Worm (Caenorhabditis elegans) whole organism, mixed stage, embryonic: ENCODE data around the gene C50E3.11.
A peak's percentile ranks its signal among the peaks of the same experiment; 100 is the strongest.

Source experiments
- ceh-43 ChIP-seq: fragments of 200-800 bp; sonication (Bioruptor generic); optimal IDR thresholded peaks from 2 replicates; lab custom pipeline; 2018; ENCODE audit warnings: mild to moderate bottlenecking, missing genetic modification characterization, moderate library complexity, missing compliant biosample characterization
- elt-1 ChIP-seq: sonication (generic microtip); optimal IDR thresholded peaks from 2 replicates; lab custom pipeline; 2017; ENCODE audit warnings: missing genetic modification characterization, mild to moderate bottlenecking, missing compliant biosample characterization, antibody characterized with exemption, moderate library complexity, borderline replicate concordance; ENCODE audit not compliant: insufficient read depth
- lin-13 ChIP-seq: fragments of 150-350 bp; optimal IDR thresholded peaks from 2 replicates; lab custom pipeline; 2014; ENCODE audit warnings: missing biosample characterization, missing genetic modification characterization
- lsy-2 ChIP-seq: fragments of 150-350 bp; optimal IDR thresholded peaks from 2 replicates; lab custom pipeline; 2014; ENCODE audit warnings: missing biosample characterization, missing genetic modification characterization
- mep-1 ChIP-seq: fragments of 150-350 bp; optimal IDR thresholded peaks from 2 replicates; lab custom pipeline; 2017; ENCODE audit warnings: missing biosample characterization, missing genetic modification reagents, missing genetic modification characterization, inconsistent platforms
- mls-2 ChIP-seq: sonication (generic microtip); optimal IDR thresholded peaks from 2 replicates; lab custom pipeline; 2016; ENCODE audit warnings: mild to moderate bottlenecking, missing genetic modification characterization, moderate library complexity, missing compliant biosample characterization
- nhr-237 ChIP-seq: fragments of 150-350 bp; optimal IDR thresholded peaks from 2 replicates; lab custom pipeline; 2014; ENCODE audit warnings: missing biosample characterization, missing genetic modification characterization
- nhr-28 ChIP-seq: fragments of 150-350 bp; optimal IDR thresholded peaks from 2 replicates; lab custom pipeline; 2014; ENCODE audit warnings: missing biosample characterization, missing genetic modification characterization
- nhr-76 ChIP-seq: sonication (generic microtip); optimal IDR thresholded peaks from 2 replicates; lab custom pipeline; 2017; ENCODE audit warnings: missing biosample characterization, missing genetic modification characterization
- sptf-1 ChIP-seq: sonication (generic microtip); optimal IDR thresholded peaks from 2 replicates; lab custom pipeline; 2017; ENCODE audit warnings: mild to moderate bottlenecking, missing genetic modification characterization, moderate library complexity, missing compliant biosample characterization
- unc-39 ChIP-seq: fragments of 150-350 bp; optimal IDR thresholded peaks from 2 replicates; lab custom pipeline; 2014; ENCODE audit warnings: missing biosample characterization, missing genetic modification characterization
- ztf-11 ChIP-seq: fragments of 150-350 bp; optimal IDR thresholded peaks from 2 replicates; lab custom pipeline; 2014; ENCODE audit warnings: missing biosample characterization, missing genetic modification characterization

DNA sequence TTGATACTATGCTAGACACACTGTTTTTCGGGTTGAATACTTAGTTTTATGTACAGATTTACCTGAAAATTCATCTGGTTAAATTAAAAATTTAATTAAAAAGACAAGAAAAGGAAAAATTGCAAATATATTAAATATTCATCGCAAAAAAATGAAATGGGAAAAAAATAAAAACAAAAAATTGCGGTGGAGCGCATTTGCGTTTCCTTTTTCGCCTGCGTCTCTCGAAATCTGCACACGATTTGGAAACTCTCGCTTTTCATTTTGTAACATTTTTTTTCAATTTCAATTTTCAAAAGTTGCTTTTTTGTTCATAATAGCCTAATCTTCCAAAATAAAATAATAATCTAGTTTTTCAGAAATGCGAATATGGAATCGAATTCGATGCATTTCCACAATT, 15.6 kb downstream of the C50E3.11 start, which contains the start of the genes F19F10.11 and C50E3.5:
- TF ChIP-seq elt-1 (tag; lab: Kevin White, UChicago) (no peak), sptf-1 (tag; lab: Kevin White, UChicago) (no peak), unc-39 (tag; lab: Kevin White, UChicago) (no peak), ztf-11 (tag; lab: Kevin White, UChicago) (no peak), lsy-2 (tag; lab: Kevin White, UChicago) (peak; percentile 5), nhr-237 (tag; lab: Kevin White, UChicago) (no peak), mls-2 (tag; lab: Kevin White, UChicago) (no peak), mep-1 (tag; lab: Kevin White, UChicago) (peak; percentile 52), nhr-28 (tag; lab: Kevin White, UChicago) (no peak), nhr-76 (tag; lab: Kevin White, UChicago) (no peak), lin-13 (tag; lab: Kevin White, UChicago) (no peak), ceh-43 (GFP tag; lab: Kevin White, UChicago) (no peak)
